Worm (Caenorhabditis elegans): ENCODE measurements around the gene F58H1.8.

F58H1.8 gene

DNA sequence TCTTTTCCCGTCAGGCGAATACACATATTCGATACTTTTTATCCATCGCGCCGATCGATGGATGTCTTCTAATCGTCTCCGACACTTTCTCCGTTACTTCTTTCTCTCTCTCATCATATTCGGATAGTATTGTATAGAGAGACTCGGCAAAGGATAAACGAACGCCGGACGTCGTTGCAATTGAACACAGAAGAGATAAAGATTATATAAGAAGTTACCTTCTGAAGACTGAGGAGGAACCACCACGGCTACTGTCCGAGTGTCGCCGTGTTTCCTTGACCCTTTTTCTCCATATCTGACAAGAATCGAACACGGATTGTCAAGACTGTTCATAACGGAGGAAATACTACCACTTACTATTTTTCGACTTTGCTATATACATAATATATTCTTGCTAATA is 35.8 kb upstream of the F58H1.8 start, which contains the start of gene sma-1:
Gene sma-1, plus strand, starts transcription at position 301 of the 400 bp plus-strand sequence.
- no peak for TF ChIP-seq unc-130 (GFP tag; optimal IDR thresholded peaks at IDR 0.05)
- no peak for TF ChIP-seq ztf-6 (GFP tag; IDR thresholded peaks at IDR 0.05)
- no peak for TF ChIP-seq him-1 (tag; optimal IDR thresholded peaks at IDR 0.05)
- TF ChIP-seq aptf-3 (GFP tag; IDR thresholded peaks at IDR 0.05), result no peak
- TF ChIP-seq C06A6.2 (GFP tag; conservative IDR thresholded peaks at IDR 0.05), result no peak
- no peak for TF ChIP-seq bed-1 (GFP tag; IDR thresholded peaks at IDR 0.05)
- no peak for TF ChIP-seq dpl-1 (GFP tag; optimal IDR thresholded peaks at IDR 0.05)
- no peak for TF ChIP-seq B0261.1 (tag; optimal IDR thresholded peaks at IDR 0.05)
- TF ChIP-seq zim-3 (tag; optimal IDR thresholded peaks at IDR 0.05), result no peak
- TF ChIP-seq ztf-18 (tag; optimal IDR thresholded peaks at IDR 0.05), result no peak
- no peak for TF ChIP-seq ccch-3 (GFP tag; optimal IDR thresholded peaks at IDR 0.05)
- TF ChIP-seq rcor-1 (GFP tag; IDR thresholded peaks at IDR 0.05), result no peak
- no peak for TF ChIP-seq zfh-2 (GFP tag; conservative IDR thresholded peaks at IDR 0.05)

DNA sequence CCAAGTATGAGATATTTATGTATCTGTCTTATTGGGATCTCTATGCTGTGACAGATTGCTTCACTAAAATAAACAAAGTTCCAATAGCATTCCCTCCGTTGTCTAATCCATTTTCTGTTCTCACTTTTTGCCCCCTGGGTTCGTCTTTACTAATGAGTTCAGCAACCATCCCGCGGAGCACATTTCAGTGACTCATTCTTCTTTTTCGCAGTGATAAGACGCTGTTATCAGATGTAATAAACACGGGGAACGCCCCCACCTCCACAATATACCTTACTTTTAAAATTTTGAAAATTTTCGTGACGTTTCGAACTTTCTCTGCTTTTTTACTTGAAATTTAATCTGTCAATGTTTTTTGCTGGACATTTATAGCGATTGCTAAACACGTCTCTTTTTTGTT is 34.8 kb upstream of the F58H1.8 start:
- TF ChIP-seq nhr-80 (tag; optimal IDR thresholded peaks at IDR 0.05) (peak; percentile 67), ZK185.1 (tag; optimal IDR thresholded peaks at IDR 0.05; ENCODE audit: poor library complexity, severe bottlenecking) (no peak)

DNA sequence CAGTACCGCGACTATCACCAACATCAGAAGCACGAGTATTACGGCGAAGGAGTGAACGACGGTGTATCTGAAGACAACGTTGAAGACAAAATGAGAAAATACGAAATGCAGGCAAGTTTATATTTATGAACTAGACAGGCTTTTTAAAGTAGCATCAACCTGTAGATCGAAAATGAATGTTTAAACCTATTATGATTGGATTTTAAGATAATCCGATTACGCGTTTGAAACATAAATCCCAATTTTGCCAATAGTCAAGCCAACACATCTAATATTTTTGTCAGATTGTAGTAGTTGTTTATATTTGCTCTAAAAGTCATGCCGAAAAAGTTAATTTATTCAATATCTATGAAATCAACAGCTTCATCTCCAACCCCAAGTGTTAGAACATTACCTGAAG is 33.7 kb upstream of the F58H1.8 start:
- TF ChIP-seq nfyb-1 (GFP tag; IDR thresholded peaks at IDR 0.05), result no peak
- TF ChIP-seq egrh-3 (GFP tag; IDR thresholded peaks at IDR 0.05), result no peak
- no peak for TF ChIP-seq tlf-1 (GFP tag; optimal IDR thresholded peaks at IDR 0.05)
- TF ChIP-seq lin-26 (GFP tag; IDR thresholded peaks at IDR 0.05), result no peak
- no peak for TF ChIP-seq F37B4.10 (GFP tag; IDR thresholded peaks at IDR 0.05)
- no peak for TF ChIP-seq rec-8 (tag; optimal IDR thresholded peaks at IDR 0.05)
- no peak for TF ChIP-seq zfh-2 (GFP tag; conservative IDR thresholded peaks at IDR 0.05)
- TF ChIP-seq ztf-22 (GFP tag; optimal IDR thresholded peaks at IDR 0.05), result no peak
- TF ChIP-seq lag-1 (GFP tag; IDR thresholded peaks at IDR 0.05), result no peak
- TF ChIP-seq nfya-1 (tag; optimal IDR thresholded peaks at IDR 0.05; ENCODE audit: borderline replicate concordance, insufficient read depth), result no peak
- TF ChIP-seq nhr-90 (tag; optimal IDR thresholded peaks at IDR 0.05), result no peak
- TF ChIP-seq mcd-1 (GFP tag; IDR thresholded peaks at IDR 0.05), result no peak
- TF ChIP-seq madf-6 (GFP tag; IDR thresholded peaks at IDR 0.05), result no peak
- no peak for TF ChIP-seq F23B12.7 (tag; optimal IDR thresholded peaks at IDR 0.05; ENCODE audit: insufficient read depth)

DNA sequence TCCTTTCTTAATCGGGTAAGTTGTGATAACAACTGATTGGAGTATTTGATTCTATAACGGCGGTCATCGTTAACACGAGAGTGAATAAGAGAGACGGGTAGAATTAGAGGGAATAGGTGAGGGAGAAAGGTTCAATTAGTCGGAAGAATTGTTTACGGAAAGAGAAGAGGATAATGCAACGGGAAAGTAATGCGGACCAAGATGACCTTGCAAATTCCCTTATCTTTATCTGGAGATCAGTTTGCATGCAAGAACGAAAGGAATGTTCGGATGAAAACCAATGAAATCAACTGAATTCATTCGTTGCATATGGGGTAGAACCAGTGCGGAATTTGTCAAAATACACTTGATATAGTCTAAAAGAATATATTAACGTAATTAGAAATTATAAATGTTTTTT is 32.8 kb upstream of the F58H1.8 start:
- TF ChIP-seq nfyb-1 (GFP tag; IDR thresholded peaks at IDR 0.05), result no peak
- no peak for TF ChIP-seq dpff-1 (tag; optimal IDR thresholded peaks at IDR 0.05)
- TF ChIP-seq lin-40 (tag; optimal IDR thresholded peaks at IDR 0.05), result no peak
- no peak for TF ChIP-seq efl-1 (GFP tag; optimal IDR thresholded peaks at IDR 0.05)
- TF ChIP-seq hmg-20 (GFP tag; IDR thresholded peaks at IDR 0.05), result no peak
- TF ChIP-seq aptf-3 (GFP tag; IDR thresholded peaks at IDR 0.05), result no peak
- no peak for TF ChIP-seq ccch-3 (GFP tag; optimal IDR thresholded peaks at IDR 0.05)
- TF ChIP-seq B0261.1 (tag; optimal IDR thresholded peaks at IDR 0.05), result no peak
- TF ChIP-seq hrde-1 (tag; optimal IDR thresholded peaks at IDR 0.05; ENCODE audit: borderline replicate concordance), result no peak
- no peak for TF ChIP-seq nfya-2 (GFP tag; IDR thresholded peaks at IDR 0.05)
